Fruit fly (Drosophila melanogaster): ENCODE results near the gene Sec61gamma.

DNA sequence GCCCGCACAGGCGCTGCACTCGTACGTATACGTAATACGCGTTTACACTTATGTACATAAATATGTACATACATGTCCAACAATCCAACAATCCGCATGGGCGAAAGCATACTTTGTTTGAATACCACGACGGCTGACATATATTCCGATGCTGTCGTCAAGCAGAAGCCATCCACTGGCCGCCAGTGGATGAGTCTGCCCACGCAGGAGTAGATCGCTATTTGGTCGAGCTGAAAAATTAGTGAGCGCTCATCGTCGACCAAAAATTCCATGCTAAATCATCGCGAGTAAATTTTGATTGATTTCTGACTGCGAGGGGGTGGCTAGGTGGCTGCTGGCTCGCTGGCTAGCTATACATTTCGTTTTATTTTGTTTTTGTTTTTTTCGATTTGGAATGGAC, 40.6 kb upstream of the Sec61gamma start:
- no peak for TF ChIP-seq bab1 (GFP tag; optimal IDR thresholded peaks at IDR 0.05)
- no peak for TF ChIP-seq cic (GFP tag; optimal IDR thresholded peaks at IDR 0.05)
- no peak for TF ChIP-seq pad (GFP tag; optimal IDR thresholded peaks at IDR 0.05)
- TF ChIP-seq kay (GFP tag; ENCODE audit: borderline replicate concordance): no peak
- TF ChIP-seq Clk (GFP tag; optimal IDR thresholded peaks at IDR 0.05): no peak
- no peak for TF ChIP-seq ovo (GFP tag; optimal IDR thresholded peaks at IDR 0.05)
- no peak for TF ChIP-seq CG7101 (tag; optimal IDR thresholded peaks at IDR 0.05)
- no peak for TF ChIP-seq CG12768 (GFP tag; optimal IDR thresholded peaks at IDR 0.05)
- TF ChIP-seq CG7045 (GFP tag; optimal IDR thresholded peaks at IDR 0.05): no peak
- no peak for TF ChIP-seq cnc (optimal IDR thresholded peaks at IDR 0.05)
- no peak for TF ChIP-seq toe (GFP tag; optimal IDR thresholded peaks at IDR 0.05)
